Worm (Caenorhabditis elegans): ENCODE data around the gene ZK930.6.
A peak's percentile ranks its signal among the peaks of the same experiment; 100 is the strongest.

ZK930.6 gene

DNA sequence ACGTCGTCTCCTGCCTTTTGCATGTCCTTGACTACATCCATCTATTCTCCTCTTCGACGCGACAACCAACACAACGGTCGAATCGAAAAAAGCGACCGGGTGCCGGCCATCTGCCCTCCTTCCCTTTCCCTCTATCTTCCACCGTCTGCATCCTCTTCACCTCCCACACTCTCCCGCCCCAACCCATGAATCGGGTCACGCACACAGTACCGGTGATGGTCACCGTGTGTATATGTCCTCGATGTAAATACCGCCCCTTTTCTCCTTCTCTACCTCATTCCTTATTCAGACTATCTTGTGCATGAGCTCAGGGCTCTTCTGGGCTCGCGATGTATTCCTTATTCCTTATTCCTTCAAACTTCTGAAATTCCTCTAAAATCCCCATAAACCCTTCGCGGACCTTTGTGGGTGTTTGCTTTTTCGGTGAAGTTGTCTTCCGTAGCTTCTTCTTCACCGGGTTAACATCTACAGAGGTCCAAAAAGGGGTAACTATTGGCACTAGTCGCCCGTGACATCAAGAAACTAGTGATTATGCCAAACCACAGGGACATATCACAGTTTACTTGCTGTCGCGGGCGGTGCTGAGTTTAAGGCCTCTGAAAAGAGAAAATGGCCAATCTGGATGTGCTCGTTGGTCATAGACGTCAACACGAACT is 5.8 kb downstream of the ZK930.6 start (continued):
- no peak for TF ChIP-seq ceh-24 (tag; optimal IDR thresholded peaks at IDR 0.05)

- TF ChIP-seq nfya-1 (tag; optimal IDR thresholded peaks at IDR 0.05) (no peak), ref-2 (tag; optimal IDR thresholded peaks at IDR 0.05) (peak; percentile 81), ceh-31 (tag; optimal IDR thresholded peaks at IDR 0.05) (peak; percentile 52), tbx-2 (tag; optimal IDR thresholded peaks at IDR 0.05) (peak; percentile 50), hlh-30 (tag; optimal IDR thresholded peaks at IDR 0.05; ENCODE audit: insufficient read depth) (peak; percentile 22)
These were observed 6.8 kb downstream of the ZK930.6 start for ce11 chrII:11890596-11890995.

- no peak for TF ChIP-seq tbx-2 (tag; optimal IDR thresholded peaks at IDR 0.05)
- TF ChIP-seq unc-55 (GFP tag; optimal IDR thresholded peaks at IDR 0.05), result no peak
These were observed 9.6 kb downstream of the ZK930.6 start, which contains the start of gene ZK930.2 for ce11 chrII:11893323-11893722. Gene ZK930.2 (minus strand): TSS chrII:11893423.

ce11 chrII:11899761-11900160 is 16.0 kb downstream of the ZK930.6 start:
- TF ChIP-seq K09A11.1 (tag; optimal IDR thresholded peaks at IDR 0.05; ENCODE audit: insufficient read depth) (no peak), ceh-34 (tag; optimal IDR thresholded peaks at IDR 0.05) (no peak), zip-5 (tag; optimal IDR thresholded peaks at IDR 0.05) (no peak), nfya-1 (tag; optimal IDR thresholded peaks at IDR 0.05) (peak; percentile 87), ceh-9 (tag; optimal IDR thresholded peaks at IDR 0.05) (no peak), syd-9 (tag; optimal IDR thresholded peaks at IDR 0.05) (no peak)

DNA sequence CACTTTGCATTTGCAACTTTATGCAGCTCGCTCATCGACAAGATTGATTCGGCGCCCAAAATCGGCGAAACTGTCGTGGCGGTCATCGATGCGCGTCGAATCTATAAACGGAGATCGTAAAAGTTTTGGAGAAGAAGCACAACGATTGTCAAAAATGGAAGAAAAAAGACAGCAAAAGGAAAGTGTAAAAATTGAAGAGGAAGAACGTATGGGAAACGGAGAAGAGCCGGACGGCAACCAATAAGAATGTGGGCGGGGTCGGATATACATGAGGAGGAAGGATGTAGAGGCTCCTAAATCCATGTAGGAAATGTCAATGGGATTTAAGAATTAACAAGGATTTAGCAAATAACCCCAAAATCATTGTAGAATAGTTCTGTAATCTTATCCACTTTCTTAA is 17.4 kb downstream of the ZK930.6 start, which contains the start of gene vab-23:
vab-23 (minus strand) TSS at position 101 of the 400 bp plus-strand sequence.
- TF ChIP-seq ztf-16 (tag; optimal IDR thresholded peaks at IDR 0.05), result no peak
- TF ChIP-seq nhr-232 (tag; optimal IDR thresholded peaks at IDR 0.05), result no peak
- TF ChIP-seq hlh-15 (tag; optimal IDR thresholded peaks at IDR 0.05), result no peak
- TF ChIP-seq Y22D7AL.16 (tag; optimal IDR thresholded peaks at IDR 0.05), result no peak
- no peak for TF ChIP-seq ceh-2 (tag; optimal IDR thresholded peaks at IDR 0.05)
- TF ChIP-seq ceh-18 (tag; optimal IDR thresholded peaks at IDR 0.05), result no peak

ce11 chrII:11902203-11902602 is 18.5 kb downstream of the ZK930.6 start:
- no peak for TF ChIP-seq rnt-1 (tag; optimal IDR thresholded peaks at IDR 0.05)
- TF ChIP-seq unc-55 (GFP tag; optimal IDR thresholded peaks at IDR 0.05), result peak; percentile 87
- TF ChIP-seq ceh-18 (tag; optimal IDR thresholded peaks at IDR 0.05), result no peak
- TF ChIP-seq lim-6 (tag; optimal IDR thresholded peaks at IDR 0.05), result no peak
- TF ChIP-seq pha-4 (tag; optimal IDR thresholded peaks at IDR 0.05), result no peak

DNA sequence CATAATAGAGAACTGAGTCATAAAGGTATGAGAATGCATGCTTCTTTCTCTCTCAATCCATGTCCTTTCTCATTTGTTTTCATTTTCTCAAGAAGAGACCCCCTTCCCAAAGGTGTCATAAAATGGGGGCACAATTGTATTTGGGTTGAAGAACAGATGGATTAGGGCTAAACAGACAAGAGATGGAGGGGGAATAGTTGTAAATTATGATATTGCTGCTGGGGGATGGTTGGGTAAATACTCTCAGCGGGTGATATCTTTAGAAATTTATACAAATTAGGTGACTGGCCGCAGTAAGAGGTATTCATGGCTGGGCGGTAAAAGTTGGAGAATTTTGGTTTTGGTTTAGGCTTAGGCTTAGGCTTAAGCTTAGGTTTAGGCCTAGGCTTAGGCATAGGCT is 21.3 kb downstream of the ZK930.6 start:
- TF ChIP-seq tbx-7 (tag; optimal IDR thresholded peaks at IDR 0.05), result no peak

- no peak for TF ChIP-seq C38D4.7 (GFP tag; optimal IDR thresholded peaks at IDR 0.05)
- TF ChIP-seq pax-1 (tag; optimal IDR thresholded peaks at IDR 0.05), result no peak
- no peak for TF ChIP-seq ttx-3 (tag; optimal IDR thresholded peaks at IDR 0.05)
- no peak for TF ChIP-seq npax-4 (tag; optimal IDR thresholded peaks at IDR 0.05)
- TF ChIP-seq K02D7.2 (tag; optimal IDR thresholded peaks at IDR 0.05), result no peak
- TF ChIP-seq ceh-18 (tag; optimal IDR thresholded peaks at IDR 0.05), result no peak
- no peak for TF ChIP-seq hlh-15 (tag; optimal IDR thresholded peaks at IDR 0.05)
- no peak for TF ChIP-seq pha-4 (tag; optimal IDR thresholded peaks at IDR 0.05)
- no peak for TF ChIP-seq ref-2 (tag; optimal IDR thresholded peaks at IDR 0.05)
- no peak for TF ChIP-seq fkh-6 (tag; optimal IDR thresholded peaks at IDR 0.05)
- no peak for TF ChIP-seq pros-1 (tag; optimal IDR thresholded peaks at IDR 0.05)
- no peak for TF ChIP-seq lin-11 (tag; optimal IDR thresholded peaks at IDR 0.05)
- TF ChIP-seq pqm-1 (tag; optimal IDR thresholded peaks at IDR 0.05), result no peak
- TF ChIP-seq lim-6 (tag; optimal IDR thresholded peaks at IDR 0.05), result no peak
- no peak for TF ChIP-seq ahr-1 (tag; optimal IDR thresholded peaks at IDR 0.05)
- TF ChIP-seq K09A11.1 (tag; optimal IDR thresholded peaks at IDR 0.05; ENCODE audit: insufficient read depth), result no peak
- no peak for TF ChIP-seq pag-3 (tag; optimal IDR thresholded peaks at IDR 0.05; ENCODE audit: borderline replicate concordance)
- TF ChIP-seq ceh-19 (GFP tag; optimal IDR thresholded peaks at IDR 0.05), result no peak
- no peak for TF ChIP-seq sox-2 (GFP tag; IDR thresholded peaks at IDR 0.05)
These were observed 22.5 kb downstream of the ZK930.6 start, which contains the start of gene ZK930.4 for ce11 chrII:11906217-11906616. Gene ZK930.4 (plus strand): TSS chrII:11906517.
